Worm (Caenorhabditis elegans) whole organism, young adult: ENCODE measurements around the gene F45E12.6.

Source experiments
- F49E8.2 ChIP-seq: sonication (generic microtip); optimal IDR thresholded peaks from 3 replicates; lab custom pipeline; 2017; ENCODE audit warnings: missing genetic modification characterization, mild to moderate bottlenecking, missing compliant biosample characterization, antibody characterized with exemption, moderate library complexity; ENCODE audit not compliant: insufficient read depth
- Y67H2A.10 ChIP-seq: fragments of 200-800 bp; sonication (Bioruptor generic); conservative IDR thresholded peaks from 2 replicates; pipeline ENCODE4 v1.3.6; 2022; ENCODE audit warnings: missing genetic modification reagents, missing genetic modification characterization, missing compliant biosample characterization
- dpl-1 ChIP-seq: fragments of 150-350 bp; optimal IDR thresholded peaks from 2 replicates; lab custom pipeline; 2014; ENCODE audit warnings: missing biosample characterization, missing genetic modification reagents, missing genetic modification characterization
- efl-1 ChIP-seq: fragments of 150-350 bp; optimal IDR thresholded peaks from 2 replicates; lab custom pipeline; 2014; ENCODE audit warnings: missing biosample characterization, missing genetic modification reagents, missing genetic modification characterization
- hmg-20 ChIP-seq: fragments of 200-800 bp; sonication (Bioruptor generic); IDR thresholded peaks from 2 replicates; pipeline ENCODE4 v1.3.6; 2022; ENCODE audit warnings: missing genetic modification reagents, missing genetic modification characterization, missing compliant biosample characterization
- let-607 ChIP-seq, 2 experiments: fragments of 200-800 bp in 1 of 2; sonication (Bioruptor generic) in 1 of 2; sonication (generic microtip) in 1 of 2; optimal IDR thresholded peaks; 2 replicates each; lab custom pipeline; 2016 to 2018; ENCODE audit warnings: mild to moderate bottlenecking in 2 of 2, missing compliant biosample characterization in 2 of 2, missing genetic modification characterization in 2 of 2, moderate library complexity in 2 of 2, missing genotype in 1 of 2
- nhr-27 ChIP-seq: fragments of 200-800 bp; sonication (Bioruptor generic); optimal IDR thresholded peaks from 2 replicates; lab custom pipeline; 2018; ENCODE audit warnings: mild to moderate bottlenecking, missing genetic modification characterization, moderate library complexity, missing compliant biosample characterization
- pha-4 ChIP-seq: fragments of 150-350 bp; sonication (generic microtip); optimal IDR thresholded peaks from 2 replicates; lab custom pipeline; 2014; ENCODE audit warnings: missing biosample characterization, missing genetic modification reagents, missing genetic modification characterization
- sea-2 ChIP-seq: fragments of 200-800 bp; sonication (Bioruptor generic); IDR thresholded peaks from 2 replicates; pipeline ENCODE4 v1.3.6; 2022; ENCODE audit warnings: missing genetic modification characterization, missing compliant biosample characterization
- snpc-1.1 ChIP-seq: sonication (generic microtip); optimal IDR thresholded peaks from 2 replicates; lab custom pipeline; 2017; ENCODE audit warnings: missing genetic modification characterization, mild to moderate bottlenecking, missing compliant biosample characterization, antibody characterized with exemption, moderate library complexity, missing genotype, missing genetic modification reagents; ENCODE audit not compliant: insufficient read depth
- unc-130 ChIP-seq: sonication (generic microtip); optimal IDR thresholded peaks from 2 replicates; lab custom pipeline; 2016; ENCODE audit warnings: missing genetic modification reagents, missing genetic modification characterization, missing compliant biosample characterization
- unc-62 ChIP-seq: fragments of 150-350 bp; optimal IDR thresholded peaks from 2 replicates; lab custom pipeline; 2014; ENCODE audit warnings: missing biosample characterization, missing genetic modification reagents, missing genetic modification characterization
- zim-3 ChIP-seq: sonication (generic microtip); optimal IDR thresholded peaks from 2 replicates; lab custom pipeline; 2017; ENCODE audit warnings: mild to moderate bottlenecking, missing genetic modification characterization, moderate library complexity, missing compliant biosample characterization

- TF ChIP-seq sea-2 (GFP tag; lab: Robert Waterston, UW) = no peak
- no peak for TF ChIP-seq zim-3
- no peak for TF ChIP-seq snpc-1.1
- TF ChIP-seq hmg-20 (GFP tag; lab: Robert Waterston, UW) = no peak
- TF ChIP-seq F49E8.2 (tag; lab: Kevin White, UChicago) = no peak
- TF ChIP-seq Y67H2A.10 = no peak
- no peak for TF ChIP-seq let-607 (tag; optimal IDR thresholded peaks at IDR 0.05; lab: Kevin White, UChicago)
- TF ChIP-seq nhr-27 (tag; lab: Kevin White, UChicago) = no peak
- TF ChIP-seq unc-130 (GFP tag; lab: Kevin White, UChicago) = no peak
- no peak for TF ChIP-seq pha-4 (tag; lab: Kevin White, UChicago)
- TF ChIP-seq unc-62 (GFP tag; lab: Kevin White, UChicago) = no peak
- no peak for TF ChIP-seq dpl-1 (GFP tag; lab: Kevin White, UChicago)
- no peak for TF ChIP-seq efl-1
These were observed 17.2 kb upstream of the F45E12.6 start, which contains the start of gene npax-1 for ce11 chrII:7331224-7331623.
